Fruit fly (Drosophila melanogaster): ENCODE measurements around the gene hdm.

The hdm gene

DNA sequence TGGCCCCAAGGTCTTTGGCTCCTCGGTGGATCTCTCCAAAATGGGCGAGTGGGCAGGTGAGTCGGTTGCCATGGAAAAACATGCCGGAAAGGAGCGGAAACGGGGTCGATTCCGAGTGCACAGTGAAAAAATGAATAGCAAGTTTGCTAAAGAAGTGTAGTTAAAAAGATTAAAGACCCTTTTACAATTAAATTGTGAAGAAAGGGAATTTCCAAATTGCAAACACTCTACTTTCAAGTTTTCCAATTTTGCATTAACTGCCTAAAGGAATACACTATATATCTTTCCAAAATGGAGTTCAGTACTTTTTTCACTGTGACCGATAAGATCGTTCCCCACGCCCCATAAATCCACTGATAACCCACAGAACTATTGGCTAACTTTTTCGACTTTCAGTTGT, 10.4 kb downstream of the hdm start (continued):
- peak; percentile 50; the same call in 1 of the 2 replicates for TF ChIP-seq stc (GFP tag; IDR thresholded peaks at IDR 0.05)
- peak; percentile 17; the same call in 1 of the 2 replicates for TF ChIP-seq sisA (GFP tag; IDR thresholded peaks at IDR 0.05)
- TF ChIP-seq Sox102F (GFP tag; optimal IDR thresholded peaks at IDR 0.05) = no peak
- TF ChIP-seq CG12659 (GFP tag; optimal IDR thresholded peaks at IDR 0.05) = peak; percentile 24

DNA sequence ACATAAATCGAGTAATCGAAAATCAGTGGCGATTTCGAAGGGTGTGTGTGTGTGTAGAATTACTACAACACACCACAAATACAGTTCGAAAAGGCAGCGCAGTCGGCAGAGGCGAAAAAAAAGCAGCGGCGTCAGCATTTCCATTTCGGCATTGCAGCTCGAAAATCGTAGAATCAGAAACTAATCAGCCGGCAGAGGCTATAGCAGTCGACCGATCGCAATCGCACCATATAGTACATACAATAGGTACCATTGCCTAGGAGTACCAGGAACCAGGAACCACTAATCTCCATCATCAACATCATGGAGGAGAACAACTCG, 10.9 kb downstream of the hdm start:
- no peak for TF ChIP-seq dysf (GFP tag; IDR thresholded peaks at IDR 0.05)
- 0 out of 2 replicates have a peak, but pooled peaks have one; percentile 1 for TF ChIP-seq Dref (GFP tag; IDR thresholded peaks at IDR 0.05)
- peak; percentile 5 for TF ChIP-seq Adf1 (GFP tag; IDR thresholded peaks at IDR 0.05)

DNA sequence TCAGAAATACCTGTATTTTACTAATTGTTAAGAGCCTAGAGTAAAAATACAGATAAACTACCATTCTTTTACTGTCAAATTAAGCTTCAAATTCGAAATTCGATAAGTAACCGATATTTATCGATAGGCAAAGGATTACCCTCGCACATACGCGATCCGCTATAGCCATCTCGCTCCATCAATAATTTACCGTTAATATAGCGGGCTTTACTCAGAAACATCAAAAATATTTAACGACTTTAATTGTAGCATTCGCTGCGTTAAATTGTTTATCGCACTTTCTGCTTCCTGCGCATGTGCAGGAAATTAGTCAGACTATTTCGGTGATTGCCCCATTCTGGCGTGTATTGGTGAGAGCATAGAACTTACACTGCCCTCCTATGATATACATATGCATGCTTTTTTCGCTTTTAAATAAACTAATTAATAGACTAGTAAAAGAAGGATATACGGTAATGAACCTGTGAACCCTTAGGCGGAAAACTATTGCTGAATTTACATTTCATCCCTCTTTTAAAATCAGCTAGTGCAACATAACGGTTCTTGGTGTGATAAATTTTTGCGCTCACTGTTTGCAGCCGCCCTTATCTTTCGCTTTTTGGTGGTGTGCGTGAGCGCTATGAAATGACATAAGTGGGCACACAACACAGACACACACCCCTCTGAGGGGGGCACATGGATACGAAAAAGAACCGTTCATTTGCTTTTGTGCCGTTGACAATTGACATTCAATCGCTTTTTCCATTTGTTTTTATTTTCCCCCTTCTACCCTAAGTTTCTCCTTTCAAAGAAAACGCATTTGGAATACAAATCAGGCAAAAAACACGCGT, 11.5 kb downstream of the hdm start, which contains the start of the genes dpr14 and spidey:
Gene dpr14 (minus strand): TSS at position 48 of the 830 bp plus-strand sequence.
Gene spidey (plus strand): TSS at position 693 of the 830 bp plus-strand sequence.
- TF ChIP-seq PHDP (tag; optimal IDR thresholded peaks at IDR 0.05) (peak; percentile 93), bab2 (GFP tag; optimal IDR thresholded peaks at IDR 0.05) (peak; percentile 82), Xrp1 (GFP tag; IDR thresholded peaks at IDR 0.05) (peak; percentile 90), CG7271 (tag; optimal IDR thresholded peaks at IDR 0.05) (no peak), CG18619 (GFP tag; optimal IDR thresholded peaks at IDR 0.05) (peak; percentile 90), CG33213 (GFP tag; optimal IDR thresholded peaks at IDR 0.05) (peak; percentile 80), bbx (GFP tag; IDR thresholded peaks at IDR 0.05; ENCODE audit: partially characterized antibody) (no peak), CG7839 (tag; optimal IDR thresholded peaks at IDR 0.05) (peak; percentile 94), CG32767 (GFP tag; IDR thresholded peaks at IDR 0.05) (peak; percentile 88), CG2875 (GFP tag; optimal IDR thresholded peaks at IDR 0.05) (peak; percentile 86), nmo (GFP tag; optimal IDR thresholded peaks at IDR 0.05) (peak; percentile 93), ro (GFP tag; IDR thresholded peaks at IDR 0.05) (peak; percentile 42; the same call in 1 of the 2 replicates), NfI (GFP tag; optimal IDR thresholded peaks at IDR 0.05) (peak; percentile 91), en (GFP tag; optimal IDR thresholded peaks at IDR 0.05) (peak; percentile 38), CG10654 (GFP tag; optimal IDR thresholded peaks at IDR 0.05) (peak; percentile 73), sc (optimal IDR thresholded peaks at IDR 0.05) (no peak), sc (GFP tag; optimal IDR thresholded peaks at IDR 0.05) (peak; percentile 67), Hr78 (GFP tag; optimal IDR thresholded peaks at IDR 0.05) (peak in 1 of 2 experiments; percentile 75), CG7987 (GFP tag; optimal IDR thresholded peaks at IDR 0.05) (peak; percentile 78), Max (GFP tag; optimal IDR thresholded peaks at IDR 0.05) (peak; percentile 84), Ssrp (tag; optimal IDR thresholded peaks at IDR 0.05) (peak; percentile 78), chn (GFP tag; optimal IDR thresholded peaks at IDR 0.05) (peak; percentile 80), zen2 (GFP tag; IDR thresholded peaks at IDR 0.05; ENCODE audit: partially characterized antibody) (no peak), Mad (GFP tag; optimal IDR thresholded peaks at IDR 0.05) (peak; percentile 61), HLH54F (GFP tag; optimal IDR thresholded peaks at IDR 0.05) (peak; percentile 92), D19A (tag; optimal IDR thresholded peaks at IDR 0.05) (peak; percentile 89), Vsx1 (GFP tag; optimal IDR thresholded peaks at IDR 0.05) (peak; percentile 82), knrl (GFP tag; IDR thresholded peaks at IDR 0.05; ENCODE audit: partially characterized antibody) (no peak), HmgZ (tag; optimal IDR thresholded peaks at IDR 0.05) (peak; percentile 96), tio (GFP tag; optimal IDR thresholded peaks at IDR 0.05) (no peak), dati (GFP tag; IDR thresholded peaks at IDR 0.05) (no peak), disco-r (GFP tag; optimal IDR thresholded peaks at IDR 0.05) (peak; percentile 71), ase (GFP tag; IDR thresholded peaks at IDR 0.05) (peak; percentile 86), MESR4 (GFP tag; optimal IDR thresholded peaks at IDR 0.05) (peak; percentile 70), CG8388 (GFP tag; optimal IDR thresholded peaks at IDR 0.05) (peak; percentile 100), CG18599 (GFP tag; optimal IDR thresholded peaks at IDR 0.05) (peak; percentile 97), CG6689 (GFP tag; IDR thresholded peaks at IDR 0.05) (peak; percentile 86), CG3995 (GFP tag; optimal IDR thresholded peaks at IDR 0.05) (peak; percentile 55)
